Fruit fly (Drosophila melanogaster): ENCODE measurements around the gene Cpsf6.
A peak's percentile ranks its signal among the peaks of the same experiment; 100 is the strongest.

Gene Cpsf6

DNA sequence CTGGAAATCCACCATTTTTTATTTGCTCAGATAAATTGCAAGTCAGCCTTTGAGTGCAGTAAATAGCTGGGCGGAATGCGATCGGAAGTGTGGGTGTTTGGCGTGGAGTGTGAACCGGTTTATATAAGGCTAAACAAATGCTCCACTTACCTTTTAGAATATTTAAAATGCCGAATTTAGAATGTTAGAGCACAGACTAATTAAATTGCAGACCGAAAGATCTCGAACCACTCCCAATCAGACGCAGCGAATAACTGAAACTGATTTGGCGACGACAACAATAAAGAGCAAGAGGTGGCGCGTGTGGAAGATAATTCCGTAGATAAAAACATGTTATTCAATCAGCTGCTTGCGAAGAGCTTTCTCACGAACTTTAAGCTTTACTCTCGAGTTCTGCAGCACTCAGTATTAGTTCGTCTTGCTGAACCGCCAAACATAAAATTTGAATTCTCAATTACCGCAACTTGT lies 45.4 kb upstream of the Cpsf6 start, which contains the start of gene Idh (continued):
- TF ChIP-seq Atf-2 (GFP tag; optimal IDR thresholded peaks at IDR 0.05), result no peak
- TF ChIP-seq CG34224 (GFP tag; IDR thresholded peaks at IDR 0.05; ENCODE audit: partially characterized antibody), result peak; percentile 65
- TF ChIP-seq Vsx1 (GFP tag; optimal IDR thresholded peaks at IDR 0.05), result peak; percentile 64
- TF ChIP-seq CG1529 (GFP tag; optimal IDR thresholded peaks at IDR 0.05), result no peak
- TF ChIP-seq CG13775 (GFP tag; optimal IDR thresholded peaks at IDR 0.05), result no peak
- TF ChIP-seq Aef1 (GFP tag; IDR thresholded peaks at IDR 0.05), result 0 out of 3 replicates have a peak, but pooled peaks have one; percentile 15
- peak; percentile 51 for TF ChIP-seq PHDP (tag; optimal IDR thresholded peaks at IDR 0.05)
- TF ChIP-seq CG9727 (GFP tag; optimal IDR thresholded peaks at IDR 0.05), result no peak
- no peak for TF ChIP-seq D19B (GFP tag; optimal IDR thresholded peaks at IDR 0.05)
- no peak for TF ChIP-seq klu (GFP tag; IDR thresholded peaks at IDR 0.05)
- TF ChIP-seq fu2 (GFP tag; optimal IDR thresholded peaks at IDR 0.05), result no peak
- peak; percentile 20 for TF ChIP-seq gsb-n (tag; optimal IDR thresholded peaks at IDR 0.05)
- no peak for TF ChIP-seq CG32532 (GFP tag; IDR thresholded peaks at IDR 0.05)
- TF ChIP-seq pum (GFP tag; optimal IDR thresholded peaks at IDR 0.05), result no peak
- no peak for TF ChIP-seq sc (optimal IDR thresholded peaks at IDR 0.05)
- no peak for TF ChIP-seq sc (GFP tag; optimal IDR thresholded peaks at IDR 0.05)
- TF ChIP-seq CG7987 (GFP tag; optimal IDR thresholded peaks at IDR 0.05), result peak; percentile 27
- TF ChIP-seq CG4707 (GFP tag; optimal IDR thresholded peaks at IDR 0.05), result no peak
- no peak for TF ChIP-seq Bdp1 (GFP tag; optimal IDR thresholded peaks at IDR 0.05)
- 0 out of 3 replicates have a peak, but pooled peaks have one; percentile 8 for TF ChIP-seq knrl (GFP tag; IDR thresholded peaks at IDR 0.05; ENCODE audit: partially characterized antibody)
- TF ChIP-seq nerfin-2 (GFP tag; IDR thresholded peaks at IDR 0.05; ENCODE audit: partially characterized antibody), result peak; percentile 38; the same call in 1 of the 2 replicates
- no peak for TF ChIP-seq gcm (GFP tag; optimal IDR thresholded peaks at IDR 0.05)
- no peak for TF ChIP-seq Sry-β (GFP tag; optimal IDR thresholded peaks at IDR 0.05)
- TF ChIP-seq CG10147 (GFP tag; optimal IDR thresholded peaks at IDR 0.05), result peak; percentile 5
- no peak for TF ChIP-seq CG33213 (GFP tag; optimal IDR thresholded peaks at IDR 0.05)
- TF ChIP-seq CG10462 (GFP tag; optimal IDR thresholded peaks at IDR 0.05), result no peak
- no peak for TF ChIP-seq pnt (GFP tag; optimal IDR thresholded peaks at IDR 0.05)
- peak in 1 of 2 experiments; percentile 29 for TF ChIP-seq Hr51 (GFP tag; optimal IDR thresholded peaks at IDR 0.05)
- peak; percentile 13 for TF ChIP-seq salm (tag; optimal IDR thresholded peaks at IDR 0.05)
- TF ChIP-seq CG3163 (GFP tag; optimal IDR thresholded peaks at IDR 0.05), result peak; percentile 62
- no peak for TF ChIP-seq D19A (tag; optimal IDR thresholded peaks at IDR 0.05)
- no peak for TF ChIP-seq Hr3 (GFP tag; optimal IDR thresholded peaks at IDR 0.05)
- TF ChIP-seq CG1603 (tag; optimal IDR thresholded peaks at IDR 0.05), result peak; percentile 2
- no peak for TF ChIP-seq fru (optimal IDR thresholded peaks at IDR 0.05)
- TF ChIP-seq Xbp1 (GFP tag; optimal IDR thresholded peaks at IDR 0.05), result no peak
- TF ChIP-seq Optix (GFP tag; IDR thresholded peaks at IDR 0.05), result no peak
- TF ChIP-seq Opbp (GFP tag; IDR thresholded peaks at IDR 0.05; ENCODE audit: partially characterized antibody), result 0 out of 3 replicates have a peak, but pooled peaks have one; percentile 29
- peak; percentile 2 for TF ChIP-seq lilli (GFP tag; optimal IDR thresholded peaks at IDR 0.05)
- TF ChIP-seq phol (tag; optimal IDR thresholded peaks at IDR 0.05), result no peak
- no peak for TF ChIP-seq B-H1 (GFP tag; IDR thresholded peaks at IDR 0.05)
- no peak for TF ChIP-seq CG10321 (GFP tag; IDR thresholded peaks at IDR 0.05)
- no peak for TF ChIP-seq ftz-f1 (GFP tag; optimal IDR thresholded peaks at IDR 0.05)
- no peak for TF ChIP-seq CG3847 (GFP tag; IDR thresholded peaks at IDR 0.05)
- peak; percentile 35 for TF ChIP-seq caup (GFP tag; optimal IDR thresholded peaks at IDR 0.05; ENCODE audit: severe bottlenecking)
- no peak for TF ChIP-seq insv (GFP tag; optimal IDR thresholded peaks at IDR 0.05)
- no peak for TF ChIP-seq CG10654 (GFP tag; optimal IDR thresholded peaks at IDR 0.05)
- TF ChIP-seq cad (GFP tag; optimal IDR thresholded peaks at IDR 0.05), result no peak
- no peak; the same call in 1 of the 2 replicates for TF ChIP-seq chm (GFP tag; IDR thresholded peaks at IDR 0.05)
- no peak for TF ChIP-seq Asciz (GFP tag; optimal IDR thresholded peaks at IDR 0.05)
- TF ChIP-seq NK7.1 (GFP tag; optimal IDR thresholded peaks at IDR 0.05), result no peak
- TF ChIP-seq CG6813 (GFP tag; optimal IDR thresholded peaks at IDR 0.05), result no peak

Data from whole organism, embryonic.